Fruit fly (Drosophila melanogaster) whole organism, embryonic: ENCODE measurements around the gene CG44271.

Experiments used
- ATbp ChIP-seq: fragments of 200-800 bp; sonication (Bioruptor generic); optimal IDR thresholded peaks from 2 replicates; lab custom pipeline; 2017; ENCODE audit warnings: missing biosample characterization, mild to moderate bottlenecking, missing genetic modification characterization, missing genetic modification reagents
- Asciz ChIP-seq: fragments of 200-800 bp; sonication (Bioruptor generic); optimal IDR thresholded peaks from 2 replicates; lab custom pipeline; 2017; ENCODE audit warnings: missing biosample characterization, mild to moderate bottlenecking, missing genetic modification characterization, missing genetic modification reagents
- CG10462 ChIP-seq: fragments of 200-800 bp; sonication (Bioruptor generic); optimal IDR thresholded peaks from 2 replicates; lab custom pipeline; 2016; ENCODE audit warnings: missing biosample characterization, missing genetic modification characterization
- CG10565 ChIP-seq: fragments of 200-800 bp; sonication (Bioruptor generic); optimal IDR thresholded peaks from 3 replicates; lab custom pipeline; 2016; ENCODE audit warnings: missing biosample characterization, mild to moderate bottlenecking, missing genetic modification characterization
- CG11085 ChIP-seq: fragments of 200-800 bp; sonication (Bioruptor generic); IDR thresholded peaks from 2 replicates; pipeline ENCODE4 v1.3.6; 2022; ENCODE audit warnings: missing biosample characterization, missing genetic modification characterization
- CG11504 ChIP-seq: fragments of 200-800 bp; sonication (Bioruptor generic); optimal IDR thresholded peaks from 3 replicates; lab custom pipeline; 2019; ENCODE audit warnings: missing biosample characterization, mild to moderate bottlenecking, missing genetic modification characterization, moderate library complexity
- CG11695 ChIP-seq: fragments of 200-800 bp; sonication (Bioruptor generic); IDR thresholded peaks from 3 replicates; pipeline ENCODE4 v1.3.6; 2022; ENCODE audit warnings: missing biosample characterization, missing genetic modification characterization
- CG13287 ChIP-seq: fragments of 200-800 bp; sonication (Bioruptor generic); IDR thresholded peaks from 2 replicates; pipeline ENCODE4 v1.3.6; 2022; ENCODE audit warnings: missing biosample characterization, missing genetic modification characterization; ENCODE audit not compliant: partially characterized antibody
- CG13424 ChIP-seq: fragments of 200-800 bp; sonication (Bioruptor generic); optimal IDR thresholded peaks from 2 replicates; lab custom pipeline; 2019; ENCODE audit warnings: missing biosample characterization, mild to moderate bottlenecking, missing genetic modification characterization, moderate library complexity
- CG15073 ChIP-seq: fragments of 200-800 bp; sonication (Bioruptor generic); optimal IDR thresholded peaks from 2 replicates; lab custom pipeline; 2016; ENCODE audit warnings: missing biosample characterization, missing genetic modification characterization
- CG15269 ChIP-seq: fragments of 200-800 bp; sonication (Bioruptor generic); optimal IDR thresholded peaks from 2 replicates; lab custom pipeline; 2018; ENCODE audit warnings: missing biosample characterization, mild to moderate bottlenecking, missing genetic modification characterization, moderate library complexity
- CG1602 ChIP-seq: fragments of 200-800 bp; sonication (Bioruptor generic); optimal IDR thresholded peaks from 3 replicates; lab custom pipeline; 2016; ENCODE audit warnings: missing biosample characterization, missing genetic modification characterization
- CG1603 ChIP-seq: fragments of 200-800 bp; sonication (Bioruptor generic); optimal IDR thresholded peaks from 2 replicates; lab custom pipeline; 2019; ENCODE audit warnings: missing biosample characterization, mild to moderate bottlenecking, missing genetic modification characterization, moderate library complexity
- CG1792 ChIP-seq: fragments of 200-800 bp; sonication (Bioruptor generic); optimal IDR thresholded peaks from 2 replicates; lab custom pipeline; 2016; ENCODE audit warnings: missing biosample characterization, missing genetic modification characterization
- CG18011 ChIP-seq: fragments of 200-800 bp; sonication (Bioruptor generic); optimal IDR thresholded peaks from 2 replicates; lab custom pipeline; 2017; ENCODE audit warnings: missing biosample characterization, missing genetic modification characterization, mild to moderate bottlenecking, moderate library complexity, missing genotype
- CG18262 ChIP-seq: fragments of 200-800 bp; optimal IDR thresholded peaks from 3 replicates; lab custom pipeline; 2019; ENCODE audit warnings: missing biosample characterization, mild to moderate bottlenecking, missing genetic modification characterization, moderate library complexity
- CG2199 ChIP-seq: fragments of 200-800 bp; sonication (Bioruptor generic); IDR thresholded peaks from 3 replicates; pipeline ENCODE4 v1.3.6; 2022; ENCODE audit warnings: missing biosample characterization, missing genetic modification characterization
- CG30403 ChIP-seq: fragments of 200-800 bp; sonication (Bioruptor generic); optimal IDR thresholded peaks from 3 replicates; lab custom pipeline; 2016; ENCODE audit warnings: missing biosample characterization, missing genetic modification characterization
- CG31388 ChIP-seq: fragments of 200-800 bp; sonication (Bioruptor generic); optimal IDR thresholded peaks from 2 replicates; lab custom pipeline; 2016; ENCODE audit warnings: missing biosample characterization, missing genetic modification characterization
- CG3838 ChIP-seq: fragments of 200-800 bp; sonication (Bioruptor generic); optimal IDR thresholded peaks from 3 replicates; lab custom pipeline; 2016; ENCODE audit warnings: missing biosample characterization, missing genetic modification characterization
- CG43689 ChIP-seq: fragments of 200-800 bp; sonication (Bioruptor generic); IDR thresholded peaks from 2 replicates; pipeline ENCODE4 v1.3.6; 2022; ENCODE audit warnings: missing biosample characterization, missing genetic modification characterization
- CG4617 ChIP-seq: fragments of 200-800 bp; sonication (Bioruptor generic); optimal IDR thresholded peaks from 3 replicates; lab custom pipeline; 2016; ENCODE audit warnings: missing biosample characterization, missing genetic modification characterization, borderline replicate concordance
- CG7786 ChIP-seq: fragments of 200-800 bp; sonication (Bioruptor generic); optimal IDR thresholded peaks from 2 replicates; lab custom pipeline; 2016; ENCODE audit warnings: missing biosample characterization, missing genetic modification characterization
- CG7928 ChIP-seq: fragments of 200-800 bp; sonication (Bioruptor generic); optimal IDR thresholded peaks from 2 replicates; lab custom pipeline; 2017; ENCODE audit warnings: missing biosample characterization, mild to moderate bottlenecking, missing genetic modification characterization
- CG9932 ChIP-seq: fragments of 200-800 bp; sonication (Bioruptor generic); IDR thresholded peaks from 2 replicates; pipeline ENCODE4 v1.3.6; 2022; ENCODE audit warnings: missing biosample characterization, missing genetic modification characterization
- D19A ChIP-seq: fragments of 200-800 bp; optimal IDR thresholded peaks from 3 replicates; lab custom pipeline; 2019; ENCODE audit warnings: missing biosample characterization, mild to moderate bottlenecking, missing genetic modification characterization, moderate library complexity
- Dll ChIP-seq: fragments of 200-800 bp; sonication (Bioruptor generic); IDR thresholded peaks from 4 replicates; pipeline ENCODE4 v1.3.6; 2022; ENCODE audit warnings: missing biosample characterization, missing genetic modification characterization; ENCODE audit not compliant: partially characterized antibody
- Meics ChIP-seq: fragments of 200-800 bp; sonication (Bioruptor generic); optimal IDR thresholded peaks from 2 replicates; lab custom pipeline; 2017; ENCODE audit warnings: missing biosample characterization, mild to moderate bottlenecking, missing genetic modification characterization
- Oli ChIP-seq: fragments of 200-800 bp; sonication (Bioruptor generic); optimal IDR thresholded peaks from 2 replicates; lab custom pipeline; 2018; ENCODE audit warnings: missing biosample characterization, mild to moderate bottlenecking, missing genetic modification characterization, moderate library complexity
- Sry-δ ChIP-seq: fragments of 200-800 bp; sonication (Bioruptor generic); optimal IDR thresholded peaks from 2 replicates; lab custom pipeline; 2016; ENCODE audit warnings: missing biosample characterization, missing genetic modification characterization
- Taf1 ChIP-seq: fragments of 200-800 bp; sonication (Bioruptor generic); IDR thresholded peaks from 2 replicates; pipeline ENCODE4 v1.3.6; 2022; ENCODE audit warnings: missing biosample characterization, missing genetic modification characterization
- Trl ChIP-seq, 3 experiments: fragments of >200 bp in 2 of 3; fragments of 200-800 bp in 1 of 3; sonication (Bioruptor generic) in 1 of 3; optimal IDR thresholded peaks; 2 replicates in 1 of 3; 3 replicates in 2 of 3; lab custom pipeline; 2016 to 2017; ENCODE audit warnings: missing biosample characterization in 1 of 3, missing genetic modification characterization in 1 of 3
- br ChIP-seq: fragments of >200 bp; optimal IDR thresholded peaks from 2 replicates; lab custom pipeline; 2017
- btn ChIP-seq: fragments of 200-800 bp; sonication (Bioruptor generic); optimal IDR thresholded peaks from 2 replicates; lab custom pipeline; 2016; ENCODE audit warnings: missing biosample characterization, missing genetic modification characterization
- chn ChIP-seq: fragments of 200-800 bp; sonication (Bioruptor generic); optimal IDR thresholded peaks from 2 replicates; lab custom pipeline; 2016; ENCODE audit warnings: missing biosample characterization, missing genetic modification characterization
- crc ChIP-seq: fragments of 200-800 bp; sonication (Bioruptor generic); optimal IDR thresholded peaks from 2 replicates; lab custom pipeline; 2016; ENCODE audit warnings: missing biosample characterization, missing genetic modification characterization
- dysf ChIP-seq: fragments of 200-800 bp; sonication (Bioruptor generic); IDR thresholded peaks from 3 replicates; pipeline ENCODE4 v1.3.6; 2022; ENCODE audit warnings: missing biosample characterization, missing genetic modification characterization
- esg ChIP-seq: fragments of 200-800 bp; sonication (Bioruptor generic); conservative IDR thresholded peaks from 2 replicates; pipeline ENCODE4 v1.3.6; 2022; ENCODE audit warnings: missing biosample characterization, missing genetic modification characterization
- fd64A ChIP-seq: fragments of 200-800 bp; sonication (Bioruptor generic); optimal IDR thresholded peaks from 3 replicates; lab custom pipeline; 2018; ENCODE audit warnings: missing biosample characterization, mild to moderate bottlenecking, missing genetic modification characterization
- grau ChIP-seq: fragments of 200-800 bp; optimal IDR thresholded peaks from 3 replicates; lab custom pipeline; 2019; ENCODE audit warnings: missing biosample characterization, mild to moderate bottlenecking, missing genetic modification characterization, moderate library complexity
- hbn ChIP-seq: fragments of 200-800 bp; sonication (Bioruptor generic); IDR thresholded peaks from 2 replicates; pipeline ENCODE4 v1.3.6; 2022; ENCODE audit warnings: missing biosample characterization, missing genetic modification characterization; ENCODE audit not compliant: partially characterized antibody
- hth ChIP-seq: fragments of >200 bp; optimal IDR thresholded peaks from 2 replicates; lab custom pipeline; 2017; ENCODE audit warnings: inconsistent platforms
- kay ChIP-seq: fragments of 200-800 bp; sonication (Bioruptor generic); optimal IDR thresholded peaks from 2 replicates; lab custom pipeline; 2016; ENCODE audit warnings: missing biosample characterization, missing genetic modification characterization
- kni ChIP-seq: fragments of 200-800 bp; sonication (Bioruptor generic); optimal IDR thresholded peaks from 3 replicates; lab custom pipeline; 2017; ENCODE audit warnings: mild to moderate bottlenecking, missing biosample characterization, missing genetic modification reagents, missing genetic modification characterization
- pho ChIP-seq: fragments of 200-800 bp; sonication (Bioruptor generic); optimal IDR thresholded peaks from 2 replicates; lab custom pipeline; 2016; ENCODE audit warnings: missing biosample characterization, missing genetic modification characterization
- phol ChIP-seq: fragments of 200-800 bp; sonication (Bioruptor generic); optimal IDR thresholded peaks from 3 replicates; lab custom pipeline; 2018; ENCODE audit warnings: missing biosample characterization, mild to moderate bottlenecking, missing genetic modification characterization, moderate library complexity
- prd ChIP-seq, 3 experiments: fragments of >200 bp in 2 of 3; fragments of 200-800 bp in 1 of 3; sonication (Bioruptor generic) in 1 of 3; optimal IDR thresholded peaks in 2 of 3; IDR thresholded peaks in 1 of 3; 2 replicates in 2 of 3; 3 replicates in 1 of 3; pipeline versions ENCODE4 v1.3.6 to Lab custom; 2017 to 2022; ENCODE audit warnings: missing biosample characterization in 1 of 3, missing genetic modification characterization in 1 of 3
- sisA ChIP-seq: fragments of 200-800 bp; sonication (Bioruptor generic); IDR thresholded peaks from 2 replicates; pipeline ENCODE4 v1.3.6; 2022; ENCODE audit warnings: missing biosample characterization, missing genetic modification characterization
- sna ChIP-seq: fragments of 200-800 bp; sonication (Bioruptor generic); IDR thresholded peaks from 2 replicates; pipeline ENCODE4 v1.3.6; 2022; ENCODE audit warnings: missing biosample characterization, missing genetic modification characterization; ENCODE audit not compliant: partially characterized antibody
- zfh2 ChIP-seq: fragments of 200-800 bp; sonication (Bioruptor generic); optimal IDR thresholded peaks from 2 replicates; lab custom pipeline; 2016; ENCODE audit warnings: missing biosample characterization, missing genetic modification characterization

The CG44271 gene

dm6 chr2L:6787973-6788368, 40.3 kb upstream of the CG44271 start (continued):
- TF ChIP-seq CG15269 (tag; lab: Kevin White, UChicago) (peak; percentile 11), CG1792 (no peak), Taf1 (GFP tag; lab: Robert Waterston, UW) (peak; percentile 37; the same call in 1 of the 2 replicates), btn (GFP tag; lab: Kevin White, UChicago) (peak; percentile 31), CG30403 (GFP tag; lab: Kevin White, UChicago) (peak; percentile 44), CG10565 (GFP tag; lab: Kevin White, UChicago) (no peak), chn (GFP tag; lab: Kevin White, UChicago) (no peak), CG31388 (GFP tag; lab: Kevin White, UChicago) (no peak), Oli (peak; percentile 75), zfh2 (GFP tag; lab: Kevin White, UChicago) (peak; percentile 27), CG11085 (GFP tag; lab: Robert Waterston, UW) (no peak), grau (peak; percentile 61), CG11504 (tag; lab: Kevin White, UChicago) (peak; percentile 47), CG18262 (tag; lab: Kevin White, UChicago) (peak; percentile 69), CG1602 (peak; percentile 43), kay (GFP tag; lab: Kevin White, UChicago) (no peak), ATbp (GFP tag; lab: Kevin White, UChicago) (peak; percentile 59), CG13287 (GFP tag; lab: Robert Waterston, UW) (no peak), prd (optimal IDR thresholded peaks at IDR 0.05; lab: Kevin White, UChicago) (no peak), prd (GFP tag; IDR thresholded peaks at IDR 0.05; lab: Robert Waterston, UW) (peak; percentile 50; the same call in 2 of the 3 replicates), kni (GFP tag; lab: Kevin White, UChicago) (no peak), hth (lab: Kevin White, UChicago) (no peak), CG43689 (no peak), hbn (GFP tag; lab: Robert Waterston, UW) (no peak), CG11695 (GFP tag; lab: Robert Waterston, UW) (peak; percentile 20; the same call in 1 of the 3 replicates), sisA (GFP tag; lab: Robert Waterston, UW) (peak; percentile 53), Asciz (GFP tag; lab: Kevin White, UChicago) (peak; percentile 46), sna (GFP tag; lab: Robert Waterston, UW) (no peak), CG2199 (no peak), CG3838 (no peak), CG7928 (GFP tag; lab: Kevin White, UChicago) (no peak), CG1603 (tag; lab: Kevin White, UChicago) (peak; percentile 69), D19A (tag; lab: Kevin White, UChicago) (peak; percentile 67), phol (tag; lab: Kevin White, UChicago) (peak; percentile 79), CG18011 (GFP tag; lab: Kevin White, UChicago) (no peak), esg (GFP tag; lab: Robert Waterston, UW) (no peak), dysf (GFP tag; lab: Robert Waterston, UW) (peak; percentile 39; the same call in 2 of the 3 replicates), crc (GFP tag; lab: Kevin White, UChicago) (peak; percentile 39), fd64A (GFP tag; lab: Kevin White, UChicago) (no peak), Sry-δ (GFP tag; lab: Kevin White, UChicago) (peak; percentile 6), CG4617 (GFP tag; lab: Kevin White, UChicago) (no peak), Dll (no peak), CG10462 (GFP tag; lab: Kevin White, UChicago) (peak; percentile 5), CG15073 (GFP tag; lab: Kevin White, UChicago) (peak; percentile 6), CG13424 (tag; lab: Kevin White, UChicago) (peak; percentile 48), pho (GFP tag; lab: Kevin White, UChicago) (no peak), Trl (optimal IDR thresholded peaks at IDR 0.05; lab: Kevin White, UChicago) (no peak), Trl (GFP tag; optimal IDR thresholded peaks at IDR 0.05; lab: Kevin White, UChicago) (peak; percentile 42), Meics (GFP tag; lab: Kevin White, UChicago) (peak; percentile 35), CG7786 (GFP tag; lab: Kevin White, UChicago) (peak; percentile 48), CG9932 (GFP tag; lab: Robert Waterston, UW) (peak; percentile 44), br (no peak)
